Worm (Caenorhabditis elegans) whole organism, mixed stage, embryonic: ENCODE results near the gene C07C7.3.

Source experiments
- M03D4.4 ChIP-seq: sonication (generic microtip); optimal IDR thresholded peaks from 2 replicates; lab custom pipeline; 2017; ENCODE audit warnings: mild to moderate bottlenecking, missing genetic modification characterization, missing compliant biosample characterization
- bed-3 ChIP-seq: fragments of 200-800 bp; sonication (Bioruptor generic); optimal IDR thresholded peaks from 3 replicates; lab custom pipeline; 2018; ENCODE audit warnings: mild to moderate bottlenecking, missing genetic modification characterization, moderate library complexity, missing compliant biosample characterization
- blmp-1 ChIP-seq: fragments of 150-350 bp; optimal IDR thresholded peaks from 2 replicates; lab custom pipeline; 2014; ENCODE audit warnings: missing biosample characterization, missing genetic modification characterization
- ceh-39 ChIP-seq: fragments of 150-350 bp; optimal IDR thresholded peaks from 2 replicates; lab custom pipeline; 2014; ENCODE audit warnings: missing biosample characterization, missing genetic modification characterization
- ceh-43 ChIP-seq: fragments of 200-800 bp; sonication (Bioruptor generic); optimal IDR thresholded peaks from 2 replicates; lab custom pipeline; 2018; ENCODE audit warnings: mild to moderate bottlenecking, missing genetic modification characterization, moderate library complexity, missing compliant biosample characterization
- ceh-83 ChIP-seq: fragments of 200-800 bp; sonication (Bioruptor generic); optimal IDR thresholded peaks from 2 replicates; lab custom pipeline; 2018; ENCODE audit warnings: mild to moderate bottlenecking, missing genetic modification characterization, missing compliant biosample characterization
- ces-1 ChIP-seq: fragments of 150-350 bp; optimal IDR thresholded peaks from 2 replicates; lab custom pipeline; 2014; ENCODE audit warnings: missing biosample characterization, missing genetic modification reagents, missing genetic modification characterization
- cnd-1 ChIP-seq: fragments of 200-800 bp; sonication (Bioruptor generic); optimal IDR thresholded peaks from 2 replicates; lab custom pipeline; 2018; ENCODE audit warnings: mild to moderate bottlenecking, missing genetic modification characterization, missing compliant biosample characterization
- elt-1 ChIP-seq: sonication (generic microtip); optimal IDR thresholded peaks from 2 replicates; lab custom pipeline; 2017; ENCODE audit warnings: missing genetic modification characterization, mild to moderate bottlenecking, missing compliant biosample characterization, antibody characterized with exemption, moderate library complexity, borderline replicate concordance; ENCODE audit not compliant: insufficient read depth
- elt-3 ChIP-seq: fragments of 150-350 bp; optimal IDR thresholded peaks from 2 replicates; lab custom pipeline; 2014; ENCODE audit warnings: missing biosample characterization, missing genetic modification characterization
- flh-1 ChIP-seq: fragments of 200-800 bp; sonication (Bioruptor generic); optimal IDR thresholded peaks from 2 replicates; lab custom pipeline; 2018; ENCODE audit warnings: mild to moderate bottlenecking, missing genetic modification characterization, moderate library complexity, missing compliant biosample characterization
- hlh-1 ChIP-seq: fragments of 150-350 bp; optimal IDR thresholded peaks from 2 replicates; lab custom pipeline; 2014; ENCODE audit warnings: missing biosample characterization, missing genetic modification reagents, missing genetic modification characterization
- lin-13 ChIP-seq: fragments of 150-350 bp; optimal IDR thresholded peaks from 2 replicates; lab custom pipeline; 2014; ENCODE audit warnings: missing biosample characterization, missing genetic modification characterization
- lin-32 ChIP-seq: fragments of 200-800 bp; sonication (Bioruptor generic); optimal IDR thresholded peaks from 2 replicates; lab custom pipeline; 2018; ENCODE audit warnings: mild to moderate bottlenecking, missing genetic modification characterization, missing compliant biosample characterization
- lsy-2 ChIP-seq: fragments of 150-350 bp; optimal IDR thresholded peaks from 2 replicates; lab custom pipeline; 2014; ENCODE audit warnings: missing biosample characterization, missing genetic modification characterization
- mab-5 ChIP-seq: fragments of 150-350 bp; optimal IDR thresholded peaks from 2 replicates; lab custom pipeline; 2014; ENCODE audit warnings: missing biosample characterization, missing genetic modification characterization
- mep-1 ChIP-seq: fragments of 150-350 bp; optimal IDR thresholded peaks from 2 replicates; lab custom pipeline; 2017; ENCODE audit warnings: missing biosample characterization, missing genetic modification reagents, missing genetic modification characterization, inconsistent platforms
- mls-2 ChIP-seq: sonication (generic microtip); optimal IDR thresholded peaks from 2 replicates; lab custom pipeline; 2016; ENCODE audit warnings: mild to moderate bottlenecking, missing genetic modification characterization, moderate library complexity, missing compliant biosample characterization
- nhr-12 ChIP-seq: fragments of 150-350 bp; optimal IDR thresholded peaks from 2 replicates; lab custom pipeline; 2014; ENCODE audit warnings: missing biosample characterization, missing genetic modification characterization
- nhr-2 ChIP-seq: fragments of 150-350 bp; optimal IDR thresholded peaks from 2 replicates; lab custom pipeline; 2014; ENCODE audit warnings: missing biosample characterization, missing genetic modification characterization
- nhr-237 ChIP-seq: fragments of 150-350 bp; optimal IDR thresholded peaks from 2 replicates; lab custom pipeline; 2014; ENCODE audit warnings: missing biosample characterization, missing genetic modification characterization
- nhr-28 ChIP-seq: fragments of 150-350 bp; optimal IDR thresholded peaks from 2 replicates; lab custom pipeline; 2014; ENCODE audit warnings: missing biosample characterization, missing genetic modification characterization
- nhr-76 ChIP-seq: sonication (generic microtip); optimal IDR thresholded peaks from 2 replicates; lab custom pipeline; 2017; ENCODE audit warnings: missing biosample characterization, missing genetic modification characterization
- pha-4 ChIP-seq: fragments of 150-350 bp; optimal IDR thresholded peaks from 2 replicates; lab custom pipeline; 2018; ENCODE audit warnings: missing biosample characterization, missing genetic modification reagents, missing genetic modification characterization
- sem-2 ChIP-seq: fragments of 200-800 bp; sonication (Bioruptor generic); optimal IDR thresholded peaks from 2 replicates; lab custom pipeline; 2018; ENCODE audit warnings: mild to moderate bottlenecking, missing genetic modification characterization, missing compliant biosample characterization
- snpc-4 ChIP-seq: fragments of 150-350 bp; optimal IDR thresholded peaks from 2 replicates; lab custom pipeline; 2014; ENCODE audit warnings: missing biosample characterization, missing genetic modification characterization
- sptf-1 ChIP-seq: sonication (generic microtip); optimal IDR thresholded peaks from 2 replicates; lab custom pipeline; 2017; ENCODE audit warnings: mild to moderate bottlenecking, missing genetic modification characterization, moderate library complexity, missing compliant biosample characterization
- tbx-8 ChIP-seq: fragments of 200-800 bp; sonication (Bioruptor generic); optimal IDR thresholded peaks from 2 replicates; lab custom pipeline; 2018; ENCODE audit warnings: mild to moderate bottlenecking, missing genetic modification characterization, moderate library complexity, missing compliant biosample characterization
- unc-120 ChIP-seq: sonication (generic microtip); optimal IDR thresholded peaks from 2 replicates; lab custom pipeline; 2017; ENCODE audit warnings: missing genetic modification characterization, missing compliant biosample characterization; ENCODE audit not compliant: poor library complexity, severe bottlenecking
- unc-39 ChIP-seq: fragments of 150-350 bp; optimal IDR thresholded peaks from 2 replicates; lab custom pipeline; 2014; ENCODE audit warnings: missing biosample characterization, missing genetic modification characterization
- unc-62 ChIP-seq: fragments of 150-350 bp; optimal IDR thresholded peaks from 2 replicates; lab custom pipeline; 2014; ENCODE audit warnings: missing biosample characterization, missing genetic modification reagents, missing genetic modification characterization
- zip-8 ChIP-seq: fragments of 150-350 bp; optimal IDR thresholded peaks from 2 replicates; lab custom pipeline; 2014; ENCODE audit warnings: missing biosample characterization, missing genetic modification characterization
- ztf-11 ChIP-seq: fragments of 150-350 bp; optimal IDR thresholded peaks from 2 replicates; lab custom pipeline; 2014; ENCODE audit warnings: missing biosample characterization, missing genetic modification characterization

Gene C07C7.3

ce11 chrIV:9165681-9166080 lies at the start of gene C07C7.3:
Gene C07C7.3, plus strand, starts transcription at chrIV:9166051.
- TF ChIP-seq nhr-28 (tag; lab: Kevin White, UChicago) (no peak), M03D4.4 (tag; lab: Kevin White, UChicago) (no peak), snpc-4 (no peak), lsy-2 (tag; lab: Kevin White, UChicago) (no peak), bed-3 (GFP tag; lab: Kevin White, UChicago) (no peak), mab-5 (tag; lab: Kevin White, UChicago) (no peak), lin-32 (GFP tag; lab: Kevin White, UChicago) (no peak), lin-13 (no peak), ceh-83 (GFP tag; lab: Kevin White, UChicago) (no peak), mls-2 (tag; lab: Kevin White, UChicago) (no peak), sem-2 (no peak), mep-1 (tag; lab: Kevin White, UChicago) (no peak), hlh-1 (no peak), unc-39 (tag; lab: Kevin White, UChicago) (no peak), elt-1 (tag; lab: Kevin White, UChicago) (no peak), elt-3 (tag; lab: Kevin White, UChicago) (no peak), ztf-11 (tag; lab: Kevin White, UChicago) (no peak), nhr-2 (tag; lab: Kevin White, UChicago) (no peak), nhr-237 (tag; lab: Kevin White, UChicago) (no peak)

- TF ChIP-seq unc-120 (tag; lab: Kevin White, UChicago) = no peak
- no peak for TF ChIP-seq ceh-43
- no peak for TF ChIP-seq M03D4.4 (tag; lab: Kevin White, UChicago)
- no peak for TF ChIP-seq sem-2
- no peak for TF ChIP-seq nhr-76 (tag; lab: Kevin White, UChicago)
- no peak for TF ChIP-seq pha-4 (tag; lab: Kevin White, UChicago)
- no peak for TF ChIP-seq hlh-1
- no peak for TF ChIP-seq mab-5 (tag; lab: Kevin White, UChicago)
- TF ChIP-seq elt-1 (tag; lab: Kevin White, UChicago) = no peak
- no peak for TF ChIP-seq sptf-1 (tag; lab: Kevin White, UChicago)
- no peak for TF ChIP-seq lin-13
- TF ChIP-seq mls-2 (tag; lab: Kevin White, UChicago) = no peak
- TF ChIP-seq flh-1 (GFP tag; lab: Kevin White, UChicago) = no peak
- no peak for TF ChIP-seq bed-3 (GFP tag; lab: Kevin White, UChicago)
- TF ChIP-seq unc-62 (GFP tag; lab: Kevin White, UChicago) = no peak
- TF ChIP-seq blmp-1 = no peak
- TF ChIP-seq zip-8 (tag; lab: Kevin White, UChicago) = no peak
- no peak for TF ChIP-seq ceh-39 (tag; lab: Kevin White, UChicago)
- TF ChIP-seq nhr-12 = no peak
- TF ChIP-seq cnd-1 (tag; lab: Kevin White, UChicago) = no peak
Observed at ce11 chrIV:9116452-9116851, 49.4 kb upstream of the C07C7.3 start.

ce11 chrIV:9117700-9118099 lies 48.2 kb upstream of the C07C7.3 start:
- no peak for TF ChIP-seq ceh-39 (tag; lab: Kevin White, UChicago)
- TF ChIP-seq elt-1 (tag; lab: Kevin White, UChicago) = no peak
- TF ChIP-seq unc-39 (tag; lab: Kevin White, UChicago) = no peak
- no peak for TF ChIP-seq pha-4 (tag; lab: Kevin White, UChicago)
- no peak for TF ChIP-seq ceh-83 (GFP tag; lab: Kevin White, UChicago)
- TF ChIP-seq unc-62 (GFP tag; lab: Kevin White, UChicago) = no peak
- no peak for TF ChIP-seq nhr-12
- no peak for TF ChIP-seq snpc-4
- no peak for TF ChIP-seq unc-120 (tag; lab: Kevin White, UChicago)
- no peak for TF ChIP-seq tbx-8
- TF ChIP-seq ceh-43 = no peak
- no peak for TF ChIP-seq nhr-237 (tag; lab: Kevin White, UChicago)
- no peak for TF ChIP-seq mep-1 (tag; lab: Kevin White, UChicago)
- no peak for TF ChIP-seq sem-2
- no peak for TF ChIP-seq cnd-1 (tag; lab: Kevin White, UChicago)

- TF ChIP-seq snpc-4 (no peak), mls-2 (tag; lab: Kevin White, UChicago) (no peak), pha-4 (tag; lab: Kevin White, UChicago) (no peak), elt-3 (tag; lab: Kevin White, UChicago) (no peak), ces-1 (no peak), M03D4.4 (tag; lab: Kevin White, UChicago) (no peak), flh-1 (GFP tag; lab: Kevin White, UChicago) (no peak), tbx-8 (no peak), sptf-1 (tag; lab: Kevin White, UChicago) (no peak), unc-120 (tag; lab: Kevin White, UChicago) (no peak), nhr-76 (tag; lab: Kevin White, UChicago) (no peak)
- TF ChIP-seq, all 35 proteins: peak for 0
Observed at ce11 chrIV:9118348-9118747, 47.5 kb upstream of the C07C7.3 start.
